Worm (Caenorhabditis elegans) whole organism, midembryonic: ENCODE results near the gene gsy-1.

Experiments used
- T22C8.4 ChIP-seq: fragments of 200-800 bp; sonication (Bioruptor generic); IDR thresholded peaks from 2 replicates; pipeline ENCODE4 v1.3.6; 2022; ENCODE audit warnings: missing genetic modification characterization, missing compliant biosample characterization
- cog-1 ChIP-seq: sonication (generic microtip); optimal IDR thresholded peaks from 2 replicates; lab custom pipeline; 2016; ENCODE audit warnings: missing genetic modification characterization, missing compliant biosample characterization
- flt-1 ChIP-seq: fragments of 200-800 bp; sonication (Bioruptor generic); IDR thresholded peaks from 2 replicates; pipeline ENCODE4 v1.3.6; 2022; ENCODE audit warnings: missing genetic modification characterization, missing compliant biosample characterization
- klf-2 ChIP-seq: fragments of 200-800 bp; sonication (Bioruptor generic); conservative IDR thresholded peaks from 2 replicates; pipeline ENCODE4 v1.3.6; 2022; ENCODE audit warnings: missing genetic modification reagents, missing genetic modification characterization, missing compliant biosample characterization
- med-1 ChIP-seq: sonication (generic microtip); optimal IDR thresholded peaks from 2 replicates; lab custom pipeline; 2017; ENCODE audit warnings: missing genetic modification characterization, mild to moderate bottlenecking, missing compliant biosample characterization, antibody characterized with exemption, missing genetic modification reagents; ENCODE audit not compliant: insufficient read depth
- ref-1 ChIP-seq: fragments of 200-800 bp; sonication (Bioruptor generic); conservative IDR thresholded peaks from 2 replicates; pipeline ENCODE4 v1.3.6; 2022; ENCODE audit warnings: missing genetic modification reagents, missing genetic modification characterization, missing compliant biosample characterization
- tab-1 ChIP-seq: fragments of 200-800 bp; sonication (Bioruptor generic); IDR thresholded peaks from 2 replicates; pipeline ENCODE4 v1.3.6; 2022; ENCODE audit warnings: missing genetic modification characterization, missing compliant biosample characterization
- ztf-23 ChIP-seq: fragments of 200-800 bp; sonication (Bioruptor generic); IDR thresholded peaks from 2 replicates; pipeline ENCODE4 v1.3.6; 2022; ENCODE audit warnings: missing genetic modification reagents, missing genetic modification characterization, missing compliant biosample characterization
- ztf-29 ChIP-seq: fragments of 200-800 bp; sonication (Bioruptor generic); IDR thresholded peaks from 2 replicates; pipeline ENCODE4 v1.3.6; 2022; ENCODE audit warnings: missing genetic modification reagents, missing genetic modification characterization, missing compliant biosample characterization

gsy-1 gene

ce11 chrII:12901025-12901424 is 23.1 kb upstream of the gsy-1 start, which contains the start of gene clec-65:
clec-65 (plus strand) TSS chrII:12901325.
- no peak for TF ChIP-seq ref-1 (GFP tag; lab: Robert Waterston, UW)
- no peak for TF ChIP-seq klf-2 (GFP tag; lab: Robert Waterston, UW)
- TF ChIP-seq ztf-23 (GFP tag; lab: Robert Waterston, UW): no peak
- TF ChIP-seq flt-1 (GFP tag; lab: Robert Waterston, UW): no peak
- no peak for TF ChIP-seq cog-1 (tag; lab: Kevin White, UChicago)
- no peak for TF ChIP-seq T22C8.4 (GFP tag; lab: Robert Waterston, UW)
- no peak for TF ChIP-seq tab-1
- TF ChIP-seq ztf-29: no peak
- no peak for TF ChIP-seq med-1 (GFP tag; lab: Kevin White, UChicago)

ce11 chrII:12897942-12898341 is 20.0 kb upstream of the gsy-1 start, which contains the start of gene clec-64:
clec-64 (plus strand) TSS chrII:12898242.
- no peak for TF ChIP-seq cog-1 (tag; lab: Kevin White, UChicago)
- no peak for TF ChIP-seq tab-1
- no peak for TF ChIP-seq flt-1 (GFP tag; lab: Robert Waterston, UW)
- TF ChIP-seq klf-2 (GFP tag; lab: Robert Waterston, UW): no peak
- TF ChIP-seq T22C8.4 (GFP tag; lab: Robert Waterston, UW): no peak
- TF ChIP-seq ztf-23 (GFP tag; lab: Robert Waterston, UW): no peak
- no peak for TF ChIP-seq ztf-29
- TF ChIP-seq ref-1 (GFP tag; lab: Robert Waterston, UW): no peak
- TF ChIP-seq med-1 (GFP tag; lab: Kevin White, UChicago): no peak

ce11 chrII:12897361-12897760 is 19.4 kb upstream of the gsy-1 start:
- no peak for TF ChIP-seq med-1 (GFP tag; lab: Kevin White, UChicago)
- no peak for TF ChIP-seq ztf-29

ce11 chrII:12896666-12897065 is 18.7 kb upstream of the gsy-1 start:
- TF ChIP-seq ztf-23 (GFP tag; lab: Robert Waterston, UW) (no peak), flt-1 (GFP tag; lab: Robert Waterston, UW) (no peak), ref-1 (GFP tag; lab: Robert Waterston, UW) (no peak), T22C8.4 (GFP tag; lab: Robert Waterston, UW) (no peak), cog-1 (tag; lab: Kevin White, UChicago) (no peak), med-1 (GFP tag; lab: Kevin White, UChicago) (no peak), klf-2 (GFP tag; lab: Robert Waterston, UW) (no peak), ztf-29 (no peak), tab-1 (no peak)

ce11 chrII:12895078-12895670 is 17.3 kb upstream of the gsy-1 start, which contains the start of the genes clec-62 and clec-63:
clec-62 (minus strand) TSS chrII:12895128.
clec-63 (plus strand) TSS chrII:12895638.
- TF ChIP-seq T22C8.4 (GFP tag; lab: Robert Waterston, UW) (no peak), ztf-29 (no peak), ztf-23 (GFP tag; lab: Robert Waterston, UW) (no peak)

- TF ChIP-seq klf-2 (GFP tag; lab: Robert Waterston, UW) (no peak), T22C8.4 (GFP tag; lab: Robert Waterston, UW) (no peak), med-1 (GFP tag; lab: Kevin White, UChicago) (no peak), tab-1 (no peak), ztf-29 (no peak), ztf-23 (GFP tag; lab: Robert Waterston, UW) (no peak), cog-1 (tag; lab: Kevin White, UChicago) (no peak), flt-1 (GFP tag; lab: Robert Waterston, UW) (no peak), ref-1 (GFP tag; lab: Robert Waterston, UW) (no peak)
Measured at ce11 chrII:12892407-12892806, 14.5 kb upstream of the gsy-1 start.

ce11 chrII:12888471-12888870 is 10.6 kb upstream of the gsy-1 start, which contains the start of gene F35C5.3:
F35C5.3 (plus strand) TSS chrII:12888771.
- TF ChIP-seq med-1 (GFP tag; lab: Kevin White, UChicago) (no peak), ztf-29 (no peak), cog-1 (tag; lab: Kevin White, UChicago) (no peak), flt-1 (GFP tag; lab: Robert Waterston, UW) (no peak)

ce11 chrII:12884972-12885371 is 7.1 kb upstream of the gsy-1 start, which contains the start of gene sra-14:
sra-14 (plus strand) TSS chrII:12885272.
- TF ChIP-seq tab-1 (no peak), T22C8.4 (GFP tag; lab: Robert Waterston, UW) (no peak), ref-1 (GFP tag; lab: Robert Waterston, UW) (no peak), klf-2 (GFP tag; lab: Robert Waterston, UW) (no peak), med-1 (GFP tag; lab: Kevin White, UChicago) (no peak), cog-1 (tag; lab: Kevin White, UChicago) (no peak), flt-1 (GFP tag; lab: Robert Waterston, UW) (no peak), ztf-23 (GFP tag; lab: Robert Waterston, UW) (no peak), ztf-29 (no peak)

- TF ChIP-seq flt-1 (GFP tag; lab: Robert Waterston, UW): no peak
Measured at ce11 chrII:12880406-12880805, 2.5 kb upstream of the gsy-1 start, which contains the start of gene F35C5.1. F35C5.1 (plus strand) TSS chrII:12880804.

ce11 chrII:12879758-12880157 is 1.8 kb upstream of the gsy-1 start:
- no peak for TF ChIP-seq T22C8.4 (GFP tag; lab: Robert Waterston, UW)
- no peak for TF ChIP-seq ztf-23 (GFP tag; lab: Robert Waterston, UW)
- no peak for TF ChIP-seq klf-2 (GFP tag; lab: Robert Waterston, UW)
